Worm (Caenorhabditis elegans): ENCODE measurements around the gene C41H7.9.

C41H7.9 gene

ce11 chrII:3052843-3053242 is 40.8 kb upstream of the C41H7.9 start:
- no peak for TF ChIP-seq nhr-84 (tag; optimal IDR thresholded peaks at IDR 0.05)
- no peak for TF ChIP-seq fkh-4 (tag; optimal IDR thresholded peaks at IDR 0.05; ENCODE audit: borderline replicate concordance)
- no peak for TF ChIP-seq dsc-1 (tag; optimal IDR thresholded peaks at IDR 0.05)
- TF ChIP-seq C34B4.2 (tag; optimal IDR thresholded peaks at IDR 0.05), result no peak
- no peak for TF ChIP-seq nhr-47 (tag; optimal IDR thresholded peaks at IDR 0.05)
- no peak for TF ChIP-seq ceh-82 (tag; optimal IDR thresholded peaks at IDR 0.05)
- no peak for TF ChIP-seq isw-1 (GFP tag; IDR thresholded peaks at IDR 0.05)
- no peak for TF ChIP-seq ztf-4 (tag; optimal IDR thresholded peaks at IDR 0.05)
- TF ChIP-seq vab-15 (tag; optimal IDR thresholded peaks at IDR 0.05), result no peak
- TF ChIP-seq grh-1 (GFP tag; IDR thresholded peaks at IDR 0.05), result no peak
- TF ChIP-seq efl-3 (GFP tag; optimal IDR thresholded peaks at IDR 0.05), result no peak
- TF ChIP-seq nhr-19 (GFP tag; conservative IDR thresholded peaks at IDR 0.05), result no peak
- TF ChIP-seq fkh-10 (GFP tag; optimal IDR thresholded peaks at IDR 0.05), result no peak
- TF ChIP-seq tlp-1 (tag; optimal IDR thresholded peaks at IDR 0.05), result no peak
- TF ChIP-seq rnt-1 (tag; optimal IDR thresholded peaks at IDR 0.05), result no peak
- no peak for TF ChIP-seq sptf-1 (tag; optimal IDR thresholded peaks at IDR 0.05)
- no peak for TF ChIP-seq mab-9 (GFP tag; IDR thresholded peaks at IDR 0.05)
- no peak for TF ChIP-seq pqm-1 (tag; optimal IDR thresholded peaks at IDR 0.05)
- no peak for TF ChIP-seq nhr-28 (tag; optimal IDR thresholded peaks at IDR 0.05)

- no peak for TF ChIP-seq nhr-11 (tag; optimal IDR thresholded peaks at IDR 0.05)
- no peak for TF ChIP-seq F16B12.6 (tag; optimal IDR thresholded peaks at IDR 0.05)
- TF ChIP-seq nhr-47 (tag; optimal IDR thresholded peaks at IDR 0.05), result no peak
- no peak for TF ChIP-seq ceh-90 (tag; optimal IDR thresholded peaks at IDR 0.05)
- TF ChIP-seq egl-27 (tag; optimal IDR thresholded peaks at IDR 0.05), result no peak
- no peak for TF ChIP-seq unc-62 (GFP tag; optimal IDR thresholded peaks at IDR 0.05)
- TF ChIP-seq aly-2 (tag; optimal IDR thresholded peaks at IDR 0.05), result no peak
- TF ChIP-seq lin-39 (tag; optimal IDR thresholded peaks at IDR 0.05), result no peak
- no peak for TF ChIP-seq nhr-76 (tag; optimal IDR thresholded peaks at IDR 0.05)
- no peak for TF ChIP-seq xbp-1 (tag; optimal IDR thresholded peaks at IDR 0.05)
- no peak for TF ChIP-seq egl-13 (tag; optimal IDR thresholded peaks at IDR 0.05)
- TF ChIP-seq nhr-90 (tag; optimal IDR thresholded peaks at IDR 0.05; ENCODE audit: poor library complexity), result no peak
- no peak for TF ChIP-seq elt-3 (tag; optimal IDR thresholded peaks at IDR 0.05)
- no peak for TF ChIP-seq nhr-12 (tag; optimal IDR thresholded peaks at IDR 0.05)
- TF ChIP-seq isw-1 (GFP tag; IDR thresholded peaks at IDR 0.05), result no peak
- no peak for TF ChIP-seq nhr-28 (tag; optimal IDR thresholded peaks at IDR 0.05)
- TF ChIP-seq ceh-88 (GFP tag; IDR thresholded peaks at IDR 0.05), result no peak
These were observed 39.3 kb upstream of the C41H7.9 start for ce11 chrII:3051332-3051731.

- TF ChIP-seq nhr-71 (tag; optimal IDR thresholded peaks at IDR 0.05) (no peak), tlp-1 (tag; optimal IDR thresholded peaks at IDR 0.05) (no peak), elt-3 (tag; optimal IDR thresholded peaks at IDR 0.05) (no peak), F16B12.6 (tag; optimal IDR thresholded peaks at IDR 0.05) (no peak), nhr-19 (GFP tag; conservative IDR thresholded peaks at IDR 0.05) (no peak), nhr-12 (tag; optimal IDR thresholded peaks at IDR 0.05) (no peak), jun-1 (tag; optimal IDR thresholded peaks at IDR 0.05) (no peak), rnt-1 (tag; optimal IDR thresholded peaks at IDR 0.05) (no peak), ces-1 (GFP tag; optimal IDR thresholded peaks at IDR 0.05) (no peak), hlh-4 (tag; optimal IDR thresholded peaks at IDR 0.05) (no peak), mep-1 (tag; optimal IDR thresholded peaks at IDR 0.05) (no peak), unc-30 (tag; optimal IDR thresholded peaks at IDR 0.05) (no peak), unc-130 (tag; optimal IDR thresholded peaks at IDR 0.05) (no peak), fkh-4 (tag; optimal IDR thresholded peaks at IDR 0.05; ENCODE audit: borderline replicate concordance) (no peak), ztf-11 (tag; optimal IDR thresholded peaks at IDR 0.05) (no peak), nhr-90 (tag; optimal IDR thresholded peaks at IDR 0.05; ENCODE audit: poor library complexity) (no peak), pax-3 (tag; optimal IDR thresholded peaks at IDR 0.05) (no peak)
These were observed 38.7 kb upstream of the C41H7.9 start, which contains the start of gene sri-31 for ce11 chrII:3050703-3051102. Gene sri-31 (plus strand): TSS chrII:3051003.
